Worm (Caenorhabditis elegans): ENCODE results near the gene ekl-5.

DNA sequence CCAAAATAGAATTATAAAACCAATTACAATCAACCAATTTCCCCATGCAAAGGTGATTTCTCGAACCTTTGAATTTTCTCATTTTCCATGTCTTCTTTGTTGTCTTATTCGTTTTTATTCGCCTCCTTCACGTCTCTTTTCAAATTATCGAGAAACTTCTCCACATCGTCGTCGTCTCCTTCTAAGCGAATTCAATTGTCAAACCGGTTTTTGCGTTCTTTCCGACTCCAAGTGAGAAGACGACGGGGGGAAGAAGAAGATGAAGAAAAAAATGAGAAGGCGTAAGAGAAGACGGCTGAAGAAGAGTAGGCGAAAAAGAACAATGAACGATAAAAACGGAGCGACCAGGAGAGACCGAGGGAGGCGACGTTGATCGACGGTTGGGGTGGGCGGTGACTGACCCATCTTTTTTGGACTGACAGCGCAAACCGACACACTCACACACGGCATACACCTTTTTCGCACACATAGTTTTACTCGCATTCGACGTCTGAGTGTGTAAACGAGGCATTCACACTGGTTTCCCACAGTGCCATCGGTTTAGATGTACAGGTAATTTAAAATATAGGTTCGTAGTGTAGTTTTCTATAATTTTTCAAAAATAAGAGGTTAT is 3.5 kb upstream of the ekl-5 start:
- TF ChIP-seq sptf-2 (GFP tag; optimal IDR thresholded peaks at IDR 0.05) (no peak), dox-1 (GFP tag; IDR thresholded peaks at IDR 0.05) (peak; percentile 43; the same call in 1 of the 2 replicates), hlh-12 (tag; optimal IDR thresholded peaks at IDR 0.05) (no peak), nfya-1 (tag; optimal IDR thresholded peaks at IDR 0.05; ENCODE audit: borderline replicate concordance, insufficient read depth) (no peak), Y53F4B.3 (GFP tag; IDR thresholded peaks at IDR 0.05) (no peak), D2030.7 (GFP tag; IDR thresholded peaks at IDR 0.05) (no peak), nfyb-1 (GFP tag; IDR thresholded peaks at IDR 0.05) (no peak), rpc-1 (optimal IDR thresholded peaks at IDR 0.05) (no peak), rpc-1 (tag; optimal IDR thresholded peaks at IDR 0.05) (no peak), sea-2 (GFP tag; IDR thresholded peaks at IDR 0.05) (no peak), hsf-1 (GFP tag; IDR thresholded peaks at IDR 0.05) (no peak), snpc-4 (GFP tag; optimal IDR thresholded peaks at IDR 0.05) (no peak), snpc-4 (tag; optimal IDR thresholded peaks at IDR 0.05) (no peak), unc-62 (GFP tag; optimal IDR thresholded peaks at IDR 0.05) (no peak)

Measured in whole organism, young adult.